Fruit fly (Drosophila melanogaster): ENCODE results near the gene CG14715.

dm6 chr3R:11655873-11656374, 18.1 kb upstream of the CG14715 start, which contains the start of gene CG42327:
- peak; percentile 96 for TF ChIP-seq brk (GFP tag; optimal IDR thresholded peaks at IDR 0.05)
- TF ChIP-seq Hnf4 (GFP tag; optimal IDR thresholded peaks at IDR 0.05), result peak; percentile 86
- peak; percentile 54 for TF ChIP-seq CG9705 (GFP tag; optimal IDR thresholded peaks at IDR 0.05)
- no peak for TF ChIP-seq jim (GFP tag; optimal IDR thresholded peaks at IDR 0.05)
- TF ChIP-seq psq (GFP tag; optimal IDR thresholded peaks at IDR 0.05), result peak; percentile 89

Data from whole organism, wandering third instar larva.